Fruit fly (Drosophila melanogaster) whole organism, adult: ENCODE results near the gene CG2975.

Source experiments
- CG11617 ChIP-seq: fragments of 200-800 bp; sonication (Bioruptor generic); optimal IDR thresholded peaks from 2 replicates; lab custom pipeline; 2017; ENCODE audit warnings: mild to moderate bottlenecking, missing biosample characterization, missing genetic modification reagents, missing genetic modification characterization
- CG12768 ChIP-seq: fragments of 200-800 bp; sonication (Bioruptor generic); optimal IDR thresholded peaks from 2 replicates; lab custom pipeline; 2017; ENCODE audit warnings: missing biosample characterization, missing genetic modification characterization, mild to moderate bottlenecking, moderate library complexity, missing genetic modification reagents
- CG14711 ChIP-seq: fragments of 200-800 bp; sonication (Bioruptor generic); optimal IDR thresholded peaks from 2 replicates; lab custom pipeline; 2018; ENCODE audit warnings: missing biosample characterization, mild to moderate bottlenecking, missing genetic modification characterization, moderate library complexity
- CG1620 ChIP-seq: fragments of 200-800 bp; sonication (Bioruptor generic); optimal IDR thresholded peaks from 2 replicates; lab custom pipeline; 2016; ENCODE audit warnings: missing biosample characterization, missing genetic modification characterization
- CG33017 ChIP-seq: fragments of 200-800 bp; sonication (Bioruptor generic); optimal IDR thresholded peaks from 2 replicates; lab custom pipeline; 2018; ENCODE audit warnings: missing biosample characterization, mild to moderate bottlenecking, missing genetic modification characterization, moderate library complexity
- CG5204 ChIP-seq: fragments of 200-800 bp; sonication (Bioruptor generic); optimal IDR thresholded peaks from 2 replicates; lab custom pipeline; 2016; ENCODE audit warnings: missing biosample characterization, missing genetic modification characterization
- CG7045 ChIP-seq: fragments of 200-800 bp; sonication (Bioruptor generic); optimal IDR thresholded peaks from 2 replicates; lab custom pipeline; 2017; ENCODE audit warnings: missing biosample characterization, mild to moderate bottlenecking, missing genetic modification characterization
- CG7101 ChIP-seq: fragments of 200-800 bp; sonication (Bioruptor generic); optimal IDR thresholded peaks from 2 replicates; lab custom pipeline; 2018; ENCODE audit warnings: missing biosample characterization, mild to moderate bottlenecking, missing genetic modification characterization, moderate library complexity
- Clk ChIP-seq: fragments of 200-800 bp; sonication (Bioruptor generic); optimal IDR thresholded peaks from 2 replicates; lab custom pipeline; 2017; ENCODE audit warnings: missing biosample characterization, missing genetic modification characterization
- Crg-1 ChIP-seq: fragments of 200-800 bp; sonication (Bioruptor generic); optimal IDR thresholded peaks from 2 replicates; lab custom pipeline; 2016; ENCODE audit warnings: missing biosample characterization, missing genetic modification characterization
- Hr96 ChIP-seq: fragments of 200-800 bp; sonication (Bioruptor generic); optimal IDR thresholded peaks from 2 replicates; lab custom pipeline; 2016; ENCODE audit warnings: missing biosample characterization, missing genetic modification characterization
- Mnt ChIP-seq: fragments of 200-800 bp; sonication (Bioruptor generic); optimal IDR thresholded peaks from 2 replicates; lab custom pipeline; 2016; ENCODE audit warnings: missing biosample characterization, mild to moderate bottlenecking, missing genetic modification characterization
- bab1 ChIP-seq: fragments of 200-800 bp; sonication (Bioruptor generic); optimal IDR thresholded peaks from 3 replicates; lab custom pipeline; 2019; ENCODE audit warnings: missing biosample characterization, mild to moderate bottlenecking, missing genetic modification characterization, moderate library complexity
- cic ChIP-seq: fragments of 200-800 bp; sonication (Bioruptor generic); optimal IDR thresholded peaks from 2 replicates; lab custom pipeline; 2017; ENCODE audit warnings: missing biosample characterization, mild to moderate bottlenecking, missing genetic modification characterization, moderate library complexity
- cnc ChIP-seq, 2 experiments: fragments of >200 bp; optimal IDR thresholded peaks; 2 replicates each; lab custom pipeline; 2017
- kay ChIP-seq: fragments of 200-800 bp; sonication (Bioruptor generic); peaks from one replicate; lab custom pipeline; 2016; ENCODE audit warnings: missing biosample characterization, missing genetic modification characterization, borderline replicate concordance
- ovo ChIP-seq: fragments of 200-800 bp; sonication (Bioruptor generic); optimal IDR thresholded peaks from 2 replicates; lab custom pipeline; 2016; ENCODE audit warnings: missing biosample characterization, missing genetic modification characterization
- pad ChIP-seq: fragments of 200-800 bp; sonication (Bioruptor generic); optimal IDR thresholded peaks from 3 replicates; lab custom pipeline; 2017; ENCODE audit warnings: missing biosample characterization, missing genetic modification characterization, mild to moderate bottlenecking, moderate library complexity, missing genetic modification reagents
- tj ChIP-seq: fragments of 200-800 bp; sonication (Bioruptor generic); optimal IDR thresholded peaks from 3 replicates; lab custom pipeline; 2017; ENCODE audit warnings: missing biosample characterization, mild to moderate bottlenecking, missing genetic modification characterization, moderate library complexity
- toe ChIP-seq: fragments of 200-800 bp; sonication (Bioruptor generic); optimal IDR thresholded peaks from 2 replicates; lab custom pipeline; 2016; ENCODE audit warnings: missing biosample characterization, missing genetic modification characterization

The CG2975 gene

DNA sequence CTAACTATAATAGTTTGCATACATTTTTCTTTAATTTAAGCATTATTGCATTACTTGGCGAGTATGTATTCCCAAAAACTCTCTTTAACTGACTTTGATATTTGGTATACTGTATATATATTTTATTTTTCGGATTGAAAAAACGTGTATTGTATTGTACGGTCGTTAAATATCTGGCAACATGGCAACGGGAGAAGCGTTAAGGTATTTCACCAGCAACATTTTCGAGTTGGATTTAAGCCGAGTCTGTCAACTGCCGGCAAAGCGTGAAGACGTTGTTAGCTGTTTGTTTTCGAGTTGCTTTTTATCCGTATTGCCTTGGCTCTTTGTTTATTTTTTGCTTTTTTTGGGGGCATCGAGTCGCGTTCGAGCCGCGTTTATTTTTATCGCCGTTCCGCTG, at the start of gene CG2975:
CG2975 (plus strand) TSS at position 275 of the 400 bp plus-strand sequence.
- TF ChIP-seq CG14711 (tag; lab: Kevin White, UChicago) (no peak), CG7045 (no peak), Mnt (GFP tag; lab: Kevin White, UChicago) (no peak), Crg-1 (GFP tag; lab: Kevin White, UChicago) (no peak), ovo (GFP tag; lab: Kevin White, UChicago) (no peak), CG11617 (GFP tag; lab: Kevin White, UChicago) (no peak), CG33017 (no peak), Clk (GFP tag; lab: Kevin White, UChicago) (no peak), cic (GFP tag; lab: Kevin White, UChicago) (no peak), CG12768 (GFP tag; lab: Kevin White, UChicago) (no peak), pad (no peak), kay (GFP tag; lab: Kevin White, UChicago) (no peak), cnc (optimal IDR thresholded peaks at IDR 0.05; lab: Kevin White, UChicago) (no peak), bab1 (GFP tag; lab: Kevin White, UChicago) (no peak), CG7101 (no peak)

dm6 chr2L:2797186-2797585, 42.7 kb upstream of the CG2975 start:
- TF ChIP-seq CG33017 (no peak), Crg-1 (GFP tag; lab: Kevin White, UChicago) (no peak), kay (GFP tag; lab: Kevin White, UChicago) (no peak), Mnt (GFP tag; lab: Kevin White, UChicago) (no peak)

- TF ChIP-seq CG12768 (GFP tag; lab: Kevin White, UChicago) (no peak), pad (peak; percentile 91), CG14711 (tag; lab: Kevin White, UChicago) (no peak)
Measured at dm6 chr2L:2799909-2800478, 39.9 kb upstream of the CG2975 start, which contains the start of gene Syt1. TSS of gene Syt1 (minus strand) at chr2L:2799979.

DNA sequence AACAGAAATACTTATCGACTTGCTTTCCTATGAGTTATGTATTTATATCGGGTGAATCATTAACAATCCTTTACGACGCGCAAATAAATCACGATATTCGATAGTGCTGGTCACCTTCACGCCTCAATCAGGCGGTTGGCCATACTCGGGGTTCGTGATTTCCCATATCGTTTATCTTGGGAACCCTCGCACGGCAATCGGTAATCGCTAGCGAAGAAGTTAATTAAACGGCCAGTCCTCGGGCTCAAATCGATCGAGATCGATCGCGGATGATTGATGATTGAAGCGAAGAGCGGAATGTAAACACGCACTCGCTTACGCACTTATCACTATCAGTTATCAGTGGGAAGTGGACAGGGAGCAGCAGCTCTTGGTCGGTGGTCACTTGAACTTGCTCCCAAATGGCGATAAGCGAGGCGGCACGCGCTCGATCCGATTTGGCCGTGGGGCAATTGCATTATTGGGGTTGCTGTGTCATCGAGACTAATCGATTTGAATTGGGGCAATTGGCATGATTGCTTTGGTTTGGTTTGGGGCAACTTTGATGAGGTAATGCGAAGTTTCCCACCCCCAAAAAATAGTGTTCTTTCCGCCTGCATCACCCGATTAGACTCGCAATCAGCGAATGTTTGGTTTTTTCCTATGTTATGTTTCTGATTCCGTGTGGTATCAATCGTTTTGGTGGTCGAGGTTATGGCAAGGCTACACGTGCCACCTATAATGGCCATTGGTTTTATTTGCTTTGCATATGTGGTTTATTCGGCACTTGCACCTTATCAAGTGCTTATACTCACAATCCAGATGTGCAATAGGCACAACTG, 38.8 kb upstream of the CG2975 start:
- TF ChIP-seq CG7101 = no peak
- TF ChIP-seq cic (GFP tag; lab: Kevin White, UChicago) = no peak
- TF ChIP-seq toe = no peak
- no peak for TF ChIP-seq kay (GFP tag; lab: Kevin White, UChicago)
- no peak for TF ChIP-seq CG12768 (GFP tag; lab: Kevin White, UChicago)
- TF ChIP-seq Crg-1 (GFP tag; lab: Kevin White, UChicago) = no peak
- no peak for TF ChIP-seq CG11617 (GFP tag; lab: Kevin White, UChicago)
- no peak for TF ChIP-seq cnc (optimal IDR thresholded peaks at IDR 0.05; lab: Kevin White, UChicago)
- TF ChIP-seq CG7045 = no peak
- TF ChIP-seq bab1 (GFP tag; lab: Kevin White, UChicago) = no peak
- TF ChIP-seq CG14711 (tag; lab: Kevin White, UChicago) = no peak
- no peak for TF ChIP-seq pad
- no peak for TF ChIP-seq tj (GFP tag; lab: Kevin White, UChicago)
- TF ChIP-seq Hr96 (GFP tag; lab: Kevin White, UChicago) = no peak
- no peak for TF ChIP-seq Mnt (GFP tag; lab: Kevin White, UChicago)
- TF ChIP-seq ovo (GFP tag; lab: Kevin White, UChicago) = no peak
- TF ChIP-seq CG33017 = no peak
- no peak for TF ChIP-seq Clk (GFP tag; lab: Kevin White, UChicago)
- TF ChIP-seq CG1620 = no peak
- no peak for TF ChIP-seq CG5204

- TF ChIP-seq Hr96 (GFP tag; lab: Kevin White, UChicago) (no peak), Clk (GFP tag; lab: Kevin White, UChicago) (no peak), CG33017 (no peak), cic (GFP tag; lab: Kevin White, UChicago) (no peak), CG14711 (tag; lab: Kevin White, UChicago) (no peak), kay (GFP tag; lab: Kevin White, UChicago) (no peak), cnc (optimal IDR thresholded peaks at IDR 0.05; lab: Kevin White, UChicago) (no peak), CG7045 (no peak), ovo (GFP tag; lab: Kevin White, UChicago) (no peak), CG1620 (no peak)
Measured at dm6 chr2L:2802527-2802926, 37.4 kb upstream of the CG2975 start.

DNA sequence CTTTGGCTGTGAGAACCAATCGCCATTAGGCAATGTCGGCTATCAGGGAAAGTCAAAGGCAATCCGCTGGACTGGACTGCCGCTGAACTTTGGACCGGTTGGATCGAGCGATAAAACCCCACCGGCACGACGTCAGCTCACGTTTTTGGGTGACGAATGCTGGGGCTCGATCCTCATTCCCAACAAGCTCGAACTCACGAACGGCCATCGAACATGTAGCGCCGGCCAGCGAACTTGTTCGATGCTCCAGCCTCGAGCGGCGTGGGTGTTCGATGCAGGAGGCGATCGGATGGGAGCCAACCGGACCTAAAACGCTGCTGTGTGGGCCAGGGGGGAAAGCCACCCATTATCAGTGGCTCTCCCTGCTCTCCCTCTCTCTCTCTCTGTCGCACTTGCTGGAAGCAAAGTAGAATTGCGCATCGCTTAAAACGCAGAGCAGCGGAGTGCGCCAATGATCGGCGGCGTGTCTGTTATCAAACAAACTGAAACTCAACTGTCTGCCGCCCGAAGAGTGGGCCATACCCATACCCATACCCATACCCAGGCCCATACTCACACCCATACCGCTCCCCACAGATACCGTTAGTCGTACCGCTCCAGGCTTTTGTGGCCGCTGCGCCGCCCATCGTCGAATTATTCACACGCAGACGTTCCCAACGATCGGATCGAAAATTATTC, 35.2 kb upstream of the CG2975 start, which contains the start of gene daw:
daw (plus strand) TSS at position 628 of the 678 bp plus-strand sequence.
- TF ChIP-seq cic (GFP tag; lab: Kevin White, UChicago) = peak; percentile 7
- TF ChIP-seq tj (GFP tag; lab: Kevin White, UChicago) = no peak
- TF ChIP-seq CG12768 (GFP tag; lab: Kevin White, UChicago) = peak; percentile 42
- TF ChIP-seq bab1 (GFP tag; lab: Kevin White, UChicago) = no peak
- TF ChIP-seq CG7101 = no peak
- no peak for TF ChIP-seq Clk (GFP tag; lab: Kevin White, UChicago)
- TF ChIP-seq CG1620 = no peak
- TF ChIP-seq toe = no peak
- no peak for TF ChIP-seq cnc (optimal IDR thresholded peaks at IDR 0.05; lab: Kevin White, UChicago)
- TF ChIP-seq kay (GFP tag; lab: Kevin White, UChicago) = peak; percentile 36
- TF ChIP-seq Mnt (GFP tag; lab: Kevin White, UChicago) = peak; percentile 18
